Worm (Caenorhabditis elegans): ENCODE measurements around the gene col-130.

- no peak for TF ChIP-seq unc-62 (GFP tag; optimal IDR thresholded peaks at IDR 0.05)
- TF ChIP-seq nhr-77 (tag; optimal IDR thresholded peaks at IDR 0.05), result no peak
- no peak for TF ChIP-seq fos-1 (tag; optimal IDR thresholded peaks at IDR 0.05)
- no peak for TF ChIP-seq ets-5 (GFP tag; IDR thresholded peaks at IDR 0.05)
- no peak for TF ChIP-seq nhr-11 (tag; optimal IDR thresholded peaks at IDR 0.05)
These were observed 28.3 kb upstream of the col-130 start, which contains the start of gene C25G4.7 for ce11 chrIV:12456613-12457012.

Data from whole organism, L1 larva.